Worm (Caenorhabditis elegans) whole organism, late embryonic: Measurements from ENCODE around the gene B0280.9.

ENCODE experiments used
- ama-1 ChIP-seq: fragments of 150-350 bp; optimal IDR thresholded peaks from 2 replicates; lab custom pipeline; 2014
- dve-1 ChIP-seq: sonication (generic microtip); optimal IDR thresholded peaks from 2 replicates; lab custom pipeline; 2017; ENCODE audit warnings: antibody characterized with exemption, mild to moderate bottlenecking, missing genetic modification characterization, missing compliant biosample characterization
- ets-4 ChIP-seq: sonication (generic microtip); optimal IDR thresholded peaks from 2 replicates; lab custom pipeline; 2016; ENCODE audit warnings: missing genetic modification characterization, missing compliant biosample characterization
- hlh-15 ChIP-seq: sonication (generic microtip); optimal IDR thresholded peaks from 2 replicates; lab custom pipeline; 2016; ENCODE audit warnings: missing genetic modification characterization, missing compliant biosample characterization
- pqm-1 ChIP-seq: sonication (generic microtip); optimal IDR thresholded peaks from 2 replicates; lab custom pipeline; 2016; ENCODE audit warnings: missing genetic modification characterization, missing compliant biosample characterization

DNA sequence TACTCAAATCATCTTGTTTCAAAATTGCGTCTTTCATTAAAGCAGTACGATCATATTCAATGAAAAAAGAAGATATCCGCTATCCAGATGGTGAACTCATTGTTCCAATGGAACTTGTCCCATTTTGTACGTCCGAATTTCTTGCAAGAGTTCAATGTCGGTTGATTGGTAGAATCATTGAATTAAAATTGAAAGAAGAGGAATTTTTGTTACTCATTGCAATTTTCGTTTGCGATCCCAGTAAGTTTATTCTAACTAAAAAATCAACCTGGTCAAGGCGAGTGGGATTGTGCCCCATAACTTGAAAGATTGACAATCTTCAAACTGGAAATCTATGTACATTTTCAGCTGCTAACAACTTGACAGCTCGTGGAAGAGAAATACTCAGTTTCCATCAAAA lies 26.2 kb downstream of the B0280.9 start:
- TF ChIP-seq ama-1 (no peak), ets-4 (tag; lab: Kevin White, UChicago) (no peak), pqm-1 (tag; lab: Kevin White, UChicago) (no peak), hlh-15 (no peak), dve-1 (tag; lab: Kevin White, UChicago) (no peak)
